Fruit fly (Drosophila melanogaster): ENCODE results near the gene jub.

The jub gene

dm6 chrX:13788973-13789682 is 41.0 kb downstream of the jub start (continued):
- TF ChIP-seq CG14965 (GFP tag; optimal IDR thresholded peaks at IDR 0.05; ENCODE audit: borderline replicate concordance) (no peak), rib (GFP tag; IDR thresholded peaks at IDR 0.05) (no peak), CG4282 (GFP tag; optimal IDR thresholded peaks at IDR 0.05) (no peak), CG18619 (GFP tag; optimal IDR thresholded peaks at IDR 0.05) (no peak), prd (optimal IDR thresholded peaks at IDR 0.05) (no peak), prd (GFP tag; IDR thresholded peaks at IDR 0.05) (no peak; the same call in 2 of the 3 replicates), z (GFP tag; IDR thresholded peaks at IDR 0.05) (no peak), CG14441 (GFP tag; IDR thresholded peaks at IDR 0.05) (no peak), oc (tag; optimal IDR thresholded peaks at IDR 0.05) (no peak), TFAM (GFP tag; optimal IDR thresholded peaks at IDR 0.05) (no peak), pfk (GFP tag; optimal IDR thresholded peaks at IDR 0.05) (no peak), CG1024 (GFP tag; IDR thresholded peaks at IDR 0.05) (no peak), slou (GFP tag; optimal IDR thresholded peaks at IDR 0.05) (no peak), tin (GFP tag; optimal IDR thresholded peaks at IDR 0.05) (peak; percentile 15), CG31365 (tag; optimal IDR thresholded peaks at IDR 0.05) (no peak), CG17568 (GFP tag; optimal IDR thresholded peaks at IDR 0.05) (no peak), gcm2 (GFP tag; optimal IDR thresholded peaks at IDR 0.05) (no peak), CG7786 (GFP tag; optimal IDR thresholded peaks at IDR 0.05) (peak; percentile 40), C15 (GFP tag; IDR thresholded peaks at IDR 0.05) (no peak), CG2202 (tag; optimal IDR thresholded peaks at IDR 0.05) (no peak), Dad (GFP tag; optimal IDR thresholded peaks at IDR 0.05) (no peak), CG16815 (GFP tag; optimal IDR thresholded peaks at IDR 0.05) (no peak), Kr (GFP tag; optimal IDR thresholded peaks at IDR 0.05) (no peak), wor (GFP tag; IDR thresholded peaks at IDR 0.05) (no peak), CG10462 (GFP tag; optimal IDR thresholded peaks at IDR 0.05) (no peak), CG31388 (GFP tag; optimal IDR thresholded peaks at IDR 0.05) (no peak), sim (GFP tag; IDR thresholded peaks at IDR 0.05) (0 out of 2 replicates have a peak, but pooled peaks have one; percentile 24), jumu (GFP tag; optimal IDR thresholded peaks at IDR 0.05) (peak; percentile 24), tio (GFP tag; optimal IDR thresholded peaks at IDR 0.05) (no peak), CG9609 (GFP tag; optimal IDR thresholded peaks at IDR 0.05) (no peak), CG11695 (GFP tag; IDR thresholded peaks at IDR 0.05) (peak; percentile 31; the same call in 1 of the 3 replicates), CG10431 (GFP tag; optimal IDR thresholded peaks at IDR 0.05) (no peak), CG15073 (GFP tag; optimal IDR thresholded peaks at IDR 0.05) (no peak), croc (GFP tag; conservative IDR thresholded peaks at IDR 0.05) (no peak), usp (GFP tag; optimal IDR thresholded peaks at IDR 0.05) (no peak), tgo (GFP tag; IDR thresholded peaks at IDR 0.05) (0 out of 3 replicates have a peak, but pooled peaks have one; percentile 19), CG2678 (tag; optimal IDR thresholded peaks at IDR 0.05) (peak; percentile 64), Hsf (GFP tag; optimal IDR thresholded peaks at IDR 0.05) (peak; percentile 33), CG34376 (GFP tag; optimal IDR thresholded peaks at IDR 0.05) (no peak), CG12104 (GFP tag; optimal IDR thresholded peaks at IDR 0.05) (no peak), nmo (GFP tag; optimal IDR thresholded peaks at IDR 0.05) (peak; percentile 23), CG1233 (GFP tag; optimal IDR thresholded peaks at IDR 0.05) (no peak), CG9797 (GFP tag; optimal IDR thresholded peaks at IDR 0.05) (no peak), chn (GFP tag; optimal IDR thresholded peaks at IDR 0.05) (no peak), bsh (GFP tag; optimal IDR thresholded peaks at IDR 0.05) (peak in 1 of 2 experiments; percentile 59), Ssrp (tag; optimal IDR thresholded peaks at IDR 0.05) (peak; percentile 28), Xrp1 (GFP tag; IDR thresholded peaks at IDR 0.05) (peak; percentile 59; the same call in 1 of the 2 replicates), Hey (tag; optimal IDR thresholded peaks at IDR 0.05) (no peak), E2f2 (GFP tag; IDR thresholded peaks at IDR 0.05) (0 out of 2 replicates have a peak, but pooled peaks have one; percentile 9), Sry-δ (GFP tag; optimal IDR thresholded peaks at IDR 0.05) (no peak), CG12744 (GFP tag; optimal IDR thresholded peaks at IDR 0.05) (no peak)

Data from whole organism, embryonic.